Fruit fly (Drosophila melanogaster) whole organism, pupa: ENCODE measurements around the gene CG9133.

Experiments
- CG13204 ChIP-seq: fragments of 200-800 bp; sonication (Bioruptor generic); optimal IDR thresholded peaks from 2 replicates; lab custom pipeline; 2018; ENCODE audit warnings: missing biosample characterization, mild to moderate bottlenecking, missing genetic modification characterization, moderate library complexity
- CG15710 ChIP-seq: fragments of 200-800 bp; sonication (Bioruptor generic); optimal IDR thresholded peaks from 2 replicates; lab custom pipeline; 2018; ENCODE audit warnings: missing biosample characterization, mild to moderate bottlenecking, missing genetic modification characterization, moderate library complexity
- D1 ChIP-seq: fragments of 200-800 bp; sonication (Bioruptor generic); optimal IDR thresholded peaks from 2 replicates; lab custom pipeline; 2018; ENCODE audit warnings: missing biosample characterization, mild to moderate bottlenecking, missing genetic modification characterization, moderate library complexity
- Pif1B ChIP-seq: fragments of 200-800 bp; sonication (Bioruptor generic); optimal IDR thresholded peaks from 3 replicates; lab custom pipeline; 2016; ENCODE audit warnings: missing biosample characterization, missing genetic modification characterization

dm6 chr3L:1256061-1256780, 4.4 kb downstream of the CG9133 start, which contains the start of gene tfc:
- TF ChIP-seq Pif1B: no peak
- TF ChIP-seq CG15710 (tag; lab: Kevin White, UChicago): no peak
- peak; percentile 66 for TF ChIP-seq CG13204 (GFP tag; lab: Kevin White, UChicago)
- TF ChIP-seq D1: no peak
